Fruit fly (Drosophila melanogaster) whole organism, embryonic: ENCODE measurements around the gene CG15047.

Source experiments
- Awh ChIP-seq: fragments of 200-800 bp; sonication (Bioruptor generic); IDR thresholded peaks from 2 replicates; pipeline ENCODE4, ENCODE4 v1.3.6; 2022; ENCODE audit warnings: missing biosample characterization, missing genetic modification characterization
- B-H1 ChIP-seq: fragments of 200-800 bp; sonication (Bioruptor generic); IDR thresholded peaks from 3 replicates; pipeline ENCODE4 v1.3.6; 2022; ENCODE audit warnings: missing biosample characterization, missing genetic modification characterization
- Bteb2 ChIP-seq: fragments of 200-800 bp; sonication (Bioruptor generic); optimal IDR thresholded peaks from 2 replicates; lab custom pipeline; 2016; ENCODE audit warnings: missing biosample characterization, missing genetic modification characterization
- CG10565 ChIP-seq: fragments of 200-800 bp; sonication (Bioruptor generic); optimal IDR thresholded peaks from 3 replicates; lab custom pipeline; 2016; ENCODE audit warnings: missing biosample characterization, mild to moderate bottlenecking, missing genetic modification characterization
- CG14710 ChIP-seq: fragments of 200-800 bp; sonication (Bioruptor generic); optimal IDR thresholded peaks from 3 replicates; lab custom pipeline; 2019; ENCODE audit warnings: missing biosample characterization, mild to moderate bottlenecking, missing genetic modification characterization, moderate library complexity
- CG14965 ChIP-seq: fragments of 200-800 bp; sonication (Bioruptor generic); optimal IDR thresholded peaks from 2 replicates; lab custom pipeline; 2016; ENCODE audit warnings: missing biosample characterization, missing genetic modification characterization, borderline replicate concordance
- CG17612 ChIP-seq: fragments of 200-800 bp; sonication (Bioruptor generic); IDR thresholded peaks from 2 replicates; pipeline ENCODE4 v1.3.6; 2022; ENCODE audit warnings: missing biosample characterization, missing genetic modification characterization
- CG17829 ChIP-seq: fragments of 200-800 bp; optimal IDR thresholded peaks from 2 replicates; lab custom pipeline; 2019; ENCODE audit warnings: missing biosample characterization, mild to moderate bottlenecking, missing genetic modification characterization, moderate library complexity
- CG2120 ChIP-seq: fragments of 200-800 bp; sonication (Bioruptor generic); optimal IDR thresholded peaks from 3 replicates; lab custom pipeline; 2016; ENCODE audit warnings: missing biosample characterization, missing genetic modification characterization
- CG2129 ChIP-seq: fragments of 200-800 bp; sonication (Bioruptor generic); IDR thresholded peaks from 2 replicates; pipeline ENCODE4 v1.3.6; 2022; ENCODE audit warnings: missing biosample characterization, missing genetic modification characterization; ENCODE audit not compliant: partially characterized antibody
- CG4282 ChIP-seq: fragments of 200-800 bp; sonication (Bioruptor generic); optimal IDR thresholded peaks from 2 replicates; lab custom pipeline; 2016; ENCODE audit warnings: missing biosample characterization, missing genetic modification characterization
- CG4424 ChIP-seq: fragments of 200-800 bp; sonication (Bioruptor generic); optimal IDR thresholded peaks from 3 replicates; lab custom pipeline; 2016; ENCODE audit warnings: missing biosample characterization, missing genetic modification characterization
- CG4730 ChIP-seq: fragments of 200-800 bp; sonication (Bioruptor generic); IDR thresholded peaks from 2 replicates; pipeline ENCODE4 v1.3.6; 2022; ENCODE audit warnings: missing biosample characterization, missing genetic modification characterization
- CG5245 ChIP-seq: fragments of 200-800 bp; sonication (Bioruptor generic); optimal IDR thresholded peaks from 3 replicates; lab custom pipeline; 2016; ENCODE audit warnings: missing biosample characterization, missing genetic modification characterization
- CG6689 ChIP-seq: fragments of 200-800 bp; sonication (Bioruptor generic); IDR thresholded peaks from 2 replicates; pipeline ENCODE4 v1.3.6; 2022; ENCODE audit warnings: missing biosample characterization, missing genetic modification characterization
- CG6813 ChIP-seq: fragments of 200-800 bp; sonication (Bioruptor generic); optimal IDR thresholded peaks from 2 replicates; lab custom pipeline; 2017; ENCODE audit warnings: missing biosample characterization, missing genetic modification characterization, mild to moderate bottlenecking, moderate library complexity, missing genetic modification reagents
- CG7372 ChIP-seq: fragments of 200-800 bp; sonication (Bioruptor generic); IDR thresholded peaks from 2 replicates; pipeline ENCODE4 v1.3.6; 2022; ENCODE audit warnings: missing biosample characterization, missing genetic modification characterization
- CG7745 ChIP-seq: fragments of 200-800 bp; sonication (Bioruptor generic); optimal IDR thresholded peaks from 2 replicates; lab custom pipeline; 2018; ENCODE audit warnings: missing biosample characterization, mild to moderate bottlenecking, missing genetic modification characterization, moderate library complexity
- CG8281 ChIP-seq: fragments of 200-800 bp; sonication (Bioruptor generic); optimal IDR thresholded peaks from 2 replicates; lab custom pipeline; 2018; ENCODE audit warnings: missing biosample characterization, mild to moderate bottlenecking, missing genetic modification characterization, moderate library complexity
- CG9876 ChIP-seq: fragments of 200-800 bp; sonication (Bioruptor generic); optimal IDR thresholded peaks from 2 replicates; lab custom pipeline; 2016; ENCODE audit warnings: missing biosample characterization, missing genetic modification characterization
- H2.0 ChIP-seq: fragments of 200-800 bp; sonication (Bioruptor generic); IDR thresholded peaks from 2 replicates; pipeline ENCODE4 v1.3.6; 2022; ENCODE audit warnings: missing biosample characterization, missing genetic modification characterization
- Hand ChIP-seq: fragments of 200-800 bp; sonication (Bioruptor generic); optimal IDR thresholded peaks from 2 replicates; lab custom pipeline; 2017; ENCODE audit warnings: mild to moderate bottlenecking, missing biosample characterization, missing genetic modification reagents, missing genetic modification characterization
- HmgD ChIP-seq: fragments of 200-800 bp; sonication (Bioruptor generic); optimal IDR thresholded peaks from 3 replicates; lab custom pipeline; 2016; ENCODE audit warnings: missing biosample characterization, missing genetic modification characterization
- HmgZ ChIP-seq: fragments of 200-800 bp; sonication (Bioruptor generic); optimal IDR thresholded peaks from 2 replicates; lab custom pipeline; 2018; ENCODE audit warnings: missing biosample characterization, mild to moderate bottlenecking, missing genetic modification characterization
- Hmr ChIP-seq: fragments of 200-800 bp; sonication (Bioruptor generic); optimal IDR thresholded peaks from 3 replicates; lab custom pipeline; 2017; ENCODE audit warnings: mild to moderate bottlenecking, missing biosample characterization, missing genetic modification reagents, missing genetic modification characterization
- Jarid2 ChIP-seq: fragments of 200-800 bp; sonication (Bioruptor generic); optimal IDR thresholded peaks from 3 replicates; lab custom pipeline; 2017; ENCODE audit warnings: mild to moderate bottlenecking, missing biosample characterization, missing genetic modification reagents, missing genetic modification characterization
- Med ChIP-seq: fragments of 200-800 bp; sonication (Bioruptor generic); peaks from one replicate; lab custom pipeline; 2016; ENCODE audit warnings: missing biosample characterization, missing genetic modification characterization, mild to moderate bottlenecking, inconsistent platforms, moderate library complexity
- NfI ChIP-seq: fragments of 200-800 bp; sonication (Bioruptor generic); optimal IDR thresholded peaks from 3 replicates; lab custom pipeline; 2018; ENCODE audit warnings: missing biosample characterization, mild to moderate bottlenecking, missing genetic modification characterization, moderate library complexity
- Opbp ChIP-seq: fragments of 200-800 bp; sonication (Bioruptor generic); IDR thresholded peaks from 3 replicates; pipeline ENCODE4 v1.3.6; 2022; ENCODE audit warnings: missing biosample characterization, missing genetic modification characterization; ENCODE audit not compliant: partially characterized antibody
- Optix ChIP-seq: fragments of 200-800 bp; sonication (Bioruptor generic); IDR thresholded peaks from 3 replicates; pipeline ENCODE4 v1.3.6; 2022; ENCODE audit warnings: missing biosample characterization, missing genetic modification characterization
- Pdp1 ChIP-seq, 2 experiments: fragments of 200-800 bp; sonication (Bioruptor generic); optimal IDR thresholded peaks; 3 replicates each; lab custom pipeline; 2016; ENCODE audit warnings: missing biosample characterization in 2 of 2, missing genetic modification characterization in 2 of 2, mild to moderate bottlenecking in 1 of 2, moderate library complexity in 1 of 2
- abd-A ChIP-seq: fragments of 200-800 bp; sonication (Bioruptor generic); optimal IDR thresholded peaks from 3 replicates; lab custom pipeline; 2019; ENCODE audit warnings: missing biosample characterization, mild to moderate bottlenecking, missing genetic modification characterization, moderate library complexity
- cas ChIP-seq: fragments of 200-800 bp; sonication (Bioruptor generic); IDR thresholded peaks from 2 replicates; pipeline ENCODE4 v1.3.6; 2022; ENCODE audit warnings: missing biosample characterization, missing genetic modification characterization
- croc ChIP-seq: fragments of 200-800 bp; sonication (Bioruptor generic); conservative IDR thresholded peaks from 3 replicates; pipeline ENCODE4 v1.3.6; 2022; ENCODE audit warnings: missing biosample characterization, missing genetic modification characterization
- disco-r ChIP-seq: fragments of 200-800 bp; sonication (Bioruptor generic); optimal IDR thresholded peaks from 2 replicates; lab custom pipeline; 2016; ENCODE audit warnings: missing biosample characterization, missing genetic modification characterization
- fd96Cb ChIP-seq: fragments of 200-800 bp; sonication (Bioruptor generic); optimal IDR thresholded peaks from 2 replicates; lab custom pipeline; 2018; ENCODE audit warnings: missing biosample characterization, mild to moderate bottlenecking, missing genetic modification characterization, moderate library complexity
- fu2 ChIP-seq: fragments of 200-800 bp; sonication (Bioruptor generic); optimal IDR thresholded peaks from 2 replicates; lab custom pipeline; 2016; ENCODE audit warnings: missing biosample characterization, missing genetic modification characterization
- gcm2 ChIP-seq: fragments of 200-800 bp; sonication (Bioruptor generic); optimal IDR thresholded peaks from 2 replicates; lab custom pipeline; 2016; ENCODE audit warnings: missing biosample characterization, missing genetic modification characterization
- gro ChIP-seq: fragments of 200-800 bp; sonication (Bioruptor generic); optimal IDR thresholded peaks from 2 replicates; lab custom pipeline; 2016; ENCODE audit warnings: missing biosample characterization, missing genetic modification characterization
- hth ChIP-seq: fragments of >200 bp; optimal IDR thresholded peaks from 2 replicates; lab custom pipeline; 2017; ENCODE audit warnings: inconsistent platforms
- kah ChIP-seq: fragments of 200-800 bp; sonication (Bioruptor generic); optimal IDR thresholded peaks from 2 replicates; lab custom pipeline; 2018; ENCODE audit warnings: missing biosample characterization, mild to moderate bottlenecking, missing genetic modification characterization
- kni ChIP-seq: fragments of 200-800 bp; sonication (Bioruptor generic); optimal IDR thresholded peaks from 3 replicates; lab custom pipeline; 2017; ENCODE audit warnings: mild to moderate bottlenecking, missing biosample characterization, missing genetic modification reagents, missing genetic modification characterization
- lmd ChIP-seq: fragments of 200-800 bp; sonication (Bioruptor generic); IDR thresholded peaks from 2 replicates; pipeline ENCODE4 v1.3.6; 2022; ENCODE audit warnings: missing biosample characterization, missing genetic modification characterization
- mam ChIP-seq: fragments of 200-800 bp; sonication (Bioruptor generic); optimal IDR thresholded peaks from 3 replicates; lab custom pipeline; 2016; ENCODE audit warnings: missing biosample characterization, missing genetic modification characterization
- nom ChIP-seq: fragments of 200-800 bp; sonication (Bioruptor generic); optimal IDR thresholded peaks from 2 replicates; lab custom pipeline; 2017; ENCODE audit warnings: missing biosample characterization, missing genetic modification characterization, mild to moderate bottlenecking, moderate library complexity, missing genetic modification reagents
- row ChIP-seq: fragments of 200-800 bp; sonication (Bioruptor generic); IDR thresholded peaks from 3 replicates; pipeline ENCODE4 v1.3.6; 2022; ENCODE audit warnings: missing biosample characterization, missing genetic modification characterization
- schlank ChIP-seq: fragments of 200-800 bp; sonication (Bioruptor generic); optimal IDR thresholded peaks from 2 replicates; lab custom pipeline; 2018; ENCODE audit warnings: missing biosample characterization, mild to moderate bottlenecking, missing genetic modification characterization
- sd ChIP-seq: fragments of 200-800 bp; sonication (Bioruptor generic); optimal IDR thresholded peaks from 3 replicates; lab custom pipeline; 2018; ENCODE audit warnings: missing biosample characterization, mild to moderate bottlenecking, missing genetic modification characterization, moderate library complexity
- sens-2 ChIP-seq: fragments of 200-800 bp; sonication (Bioruptor generic); IDR thresholded peaks from 2 replicates; pipeline ENCODE4 v1.3.6; 2022; ENCODE audit warnings: missing biosample characterization, missing genetic modification characterization
- sug ChIP-seq: fragments of 200-800 bp; optimal IDR thresholded peaks from 2 replicates; lab custom pipeline; 2019; ENCODE audit warnings: missing biosample characterization, mild to moderate bottlenecking, missing genetic modification characterization, moderate library complexity
- ttk ChIP-seq: fragments of 200-800 bp; sonication (Bioruptor generic); IDR thresholded peaks from 2 replicates; pipeline ENCODE4 v2.1.2; 2022; ENCODE audit warnings: missing biosample characterization, missing genetic modification characterization
- zfh2 ChIP-seq: fragments of 200-800 bp; sonication (Bioruptor generic); optimal IDR thresholded peaks from 2 replicates; lab custom pipeline; 2016; ENCODE audit warnings: missing biosample characterization, missing genetic modification characterization

The CG15047 gene

dm6 chrX:18533308-18533707, 4.8 kb downstream of the CG15047 start (continued):
- TF ChIP-seq gcm2 (GFP tag; lab: Kevin White, UChicago) (no peak), lmd (peak; percentile 37; the same call in 1 of the 2 replicates), CG2129 (GFP tag; lab: Robert Waterston, UW) (no peak), croc (GFP tag; lab: Robert Waterston, UW) (peak; percentile 34; the same call in 1 of the 3 replicates), sd (tag; lab: Kevin White, UChicago) (no peak), HmgD (GFP tag; lab: Kevin White, UChicago) (no peak), nom (GFP tag; lab: Kevin White, UChicago) (no peak), row (GFP tag; lab: Robert Waterston, UW) (peak; percentile 53), CG8281 (tag; lab: Kevin White, UChicago) (no peak), Hand (GFP tag; lab: Kevin White, UChicago) (no peak), CG7745 (tag; lab: Kevin White, UChicago) (no peak), CG14710 (tag; lab: Kevin White, UChicago) (peak; percentile 14), sens-2 (GFP tag; lab: Robert Waterston, UW) (no peak), CG7372 (no peak), fd96Cb (tag; lab: Kevin White, UChicago) (peak; percentile 33), CG6689 (GFP tag; lab: Robert Waterston, UW) (peak; percentile 30; the same call in 1 of the 2 replicates), sug (tag; lab: Kevin White, UChicago) (no peak), CG17829 (tag; lab: Kevin White, UChicago) (peak; percentile 21), Hmr (GFP tag; lab: Kevin White, UChicago) (peak; percentile 12), CG6813 (GFP tag; lab: Kevin White, UChicago) (no peak), Med (GFP tag; lab: Kevin White, UChicago) (peak; percentile 80), NfI (GFP tag; lab: Kevin White, UChicago) (no peak), disco-r (GFP tag; lab: Kevin White, UChicago) (no peak), kni (GFP tag; lab: Kevin White, UChicago) (no peak), CG10565 (GFP tag; lab: Kevin White, UChicago) (no peak), zfh2 (no peak), schlank (tag; lab: Kevin White, UChicago) (no peak), Awh (no peak), B-H1 (GFP tag; lab: Robert Waterston, UW) (no peak), HmgZ (tag; lab: Kevin White, UChicago) (no peak), hth (no peak), CG2120 (GFP tag; lab: Kevin White, UChicago) (peak; percentile 1), Pdp1 (GFP tag; optimal IDR thresholded peaks at IDR 0.05; lab: Kevin White, UChicago) (peak in 1 of 2 experiments; percentile 59), CG4730 (no peak), cas (GFP tag; lab: Robert Waterston, UW) (no peak)
- TF ChIP-seq, all 482 proteins: peak for 95

- TF ChIP-seq mam (no peak), H2.0 (GFP tag; lab: Robert Waterston, UW) (no peak), kah (GFP tag; lab: Kevin White, UChicago) (peak; percentile 24), fu2 (GFP tag; lab: Kevin White, UChicago) (no peak), ttk (GFP tag; lab: Robert Waterston, UW) (peak; percentile 67; the same call in 1 of the 2 replicates), Jarid2 (peak; percentile 73), CG14965 (GFP tag; lab: Kevin White, UChicago) (no peak), Bteb2 (no peak), CG4424 (GFP tag; lab: Kevin White, UChicago) (no peak), abd-A (peak; percentile 55), gro (GFP tag; lab: Kevin White, UChicago) (no peak), CG17612 (no peak), Opbp (GFP tag; lab: Robert Waterston, UW) (peak; percentile 39; the same call in 1 of the 3 replicates), Optix (GFP tag; lab: Robert Waterston, UW) (no peak), CG4282 (GFP tag; lab: Kevin White, UChicago) (no peak), CG5245 (GFP tag; lab: Kevin White, UChicago) (no peak), CG9876 (no peak)
Observed at dm6 chrX:18534393-18534792, 5.9 kb downstream of the CG15047 start.
